Worm (Caenorhabditis elegans): ENCODE results near the gene srlf-13.

srlf-13 gene

DNA sequence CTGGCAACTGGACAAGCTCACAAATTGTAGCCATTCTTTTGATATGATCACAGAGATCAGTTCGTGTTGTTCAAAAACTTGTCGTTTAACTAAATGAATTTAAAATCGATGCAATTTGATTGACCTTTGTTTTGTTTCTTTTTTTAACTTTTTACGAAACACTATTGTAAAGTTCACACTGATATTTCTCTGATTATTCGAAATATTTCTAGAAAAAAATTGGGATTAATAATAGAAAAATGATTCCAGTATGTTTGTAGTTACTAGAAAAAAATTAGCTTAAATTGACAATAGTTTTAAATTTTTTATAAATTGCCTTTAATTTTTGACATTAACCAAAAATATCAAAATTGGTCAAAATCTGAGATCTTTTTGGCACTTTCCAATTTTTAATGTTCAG, 12.8 kb upstream of the srlf-13 start, which contains the start of gene ZK596.2:
Gene ZK596.2 (minus strand): TSS at position 101 of the 400 bp plus-strand sequence.
- TF ChIP-seq W03F9.2 (tag; optimal IDR thresholded peaks at IDR 0.05), result no peak

DNA sequence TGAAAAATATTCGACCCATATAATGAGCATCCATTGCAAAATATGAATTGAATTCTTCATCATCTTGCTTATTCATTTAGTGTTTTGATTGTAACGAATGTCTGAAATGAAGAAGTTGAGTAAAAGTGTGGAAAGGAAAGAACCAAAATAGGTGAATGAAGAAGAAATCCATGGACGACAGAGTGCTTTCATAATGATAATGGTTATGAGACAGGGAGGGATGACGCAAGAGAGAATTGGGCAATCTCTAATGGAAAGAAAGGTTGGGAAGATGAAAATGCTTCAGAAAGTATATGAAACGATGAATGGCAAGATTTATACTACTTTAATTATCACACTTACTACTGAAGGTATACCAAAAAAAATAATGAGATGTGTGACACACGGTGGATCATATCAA, 7.9 kb upstream of the srlf-13 start, which contains the start of gene ZK596.3:
Gene ZK596.3 (minus strand): TSS at position 101 of the 400 bp plus-strand sequence.
- TF ChIP-seq dao-5 (tag; optimal IDR thresholded peaks at IDR 0.05), result no peak
- no peak for TF ChIP-seq W03F9.2 (tag; optimal IDR thresholded peaks at IDR 0.05)
- TF ChIP-seq him-1 (tag; optimal IDR thresholded peaks at IDR 0.05), result no peak

ce11 chrIV:10902476-10902875, 6.1 kb upstream of the srlf-13 start:
- TF ChIP-seq dao-5 (tag; optimal IDR thresholded peaks at IDR 0.05) (no peak), W03F9.2 (tag; optimal IDR thresholded peaks at IDR 0.05) (no peak), him-1 (tag; optimal IDR thresholded peaks at IDR 0.05) (no peak)

ce11 chrIV:10900083-10900482, 3.7 kb upstream of the srlf-13 start, which contains the start of gene srlf-30:
srlf-30 (plus strand) TSS chrIV:10900383.
- TF ChIP-seq dao-5 (tag; optimal IDR thresholded peaks at IDR 0.05), result no peak
- TF ChIP-seq him-1 (tag; optimal IDR thresholded peaks at IDR 0.05), result no peak
- no peak for TF ChIP-seq W03F9.2 (tag; optimal IDR thresholded peaks at IDR 0.05)

- no peak for TF ChIP-seq dao-5 (tag; optimal IDR thresholded peaks at IDR 0.05)
- TF ChIP-seq W03F9.2 (tag; optimal IDR thresholded peaks at IDR 0.05), result no peak
- no peak for TF ChIP-seq him-1 (tag; optimal IDR thresholded peaks at IDR 0.05)
These were observed 2.7 kb upstream of the srlf-13 start, which contains the start of the genes F13E9.9 and F13E9.19 for ce11 chrIV:10899091-10899490. F13E9.9 (minus strand) TSS chrIV:10899191. F13E9.19 (plus strand) TSS chrIV:10899406.

- TF ChIP-seq W03F9.2 (tag; optimal IDR thresholded peaks at IDR 0.05), result no peak
- no peak for TF ChIP-seq dao-5 (tag; optimal IDR thresholded peaks at IDR 0.05)
- TF ChIP-seq him-1 (tag; optimal IDR thresholded peaks at IDR 0.05), result no peak
These were observed 1.7 kb upstream of the srlf-13 start for ce11 chrIV:10898160-10898559.

DNA sequence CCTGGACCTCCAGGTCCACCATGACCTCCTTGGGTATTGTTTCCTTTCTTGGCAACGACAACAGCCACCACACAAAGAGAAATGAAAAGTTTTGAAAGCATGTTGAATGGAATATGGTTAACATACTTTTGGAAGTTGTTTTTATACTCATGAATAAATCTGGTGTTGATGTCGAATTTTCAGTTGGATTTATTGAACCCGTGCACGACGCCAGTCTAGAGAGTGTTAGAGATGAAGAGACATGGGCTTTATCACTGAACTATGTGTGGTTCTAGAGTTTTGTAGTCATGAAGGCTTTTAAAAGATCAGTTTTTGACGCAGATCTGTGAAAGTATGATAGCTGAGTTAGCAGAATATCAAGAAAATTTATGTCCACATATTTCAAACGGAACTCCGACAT, 2.2 kb downstream of the srlf-13 start, which contains the start of gene srlf-14:
Gene srlf-14 (minus strand): TSS at position 101 of the 400 bp plus-strand sequence.
- TF ChIP-seq W03F9.2 (tag; optimal IDR thresholded peaks at IDR 0.05) (no peak), him-1 (tag; optimal IDR thresholded peaks at IDR 0.05) (no peak), dao-5 (tag; optimal IDR thresholded peaks at IDR 0.05) (no peak)

ce11 chrIV:10891993-10892392, 4.4 kb downstream of the srlf-13 start, which contains the start of gene srlf-12:
srlf-12 (minus strand) TSS chrIV:10892093.
- TF ChIP-seq W03F9.2 (tag; optimal IDR thresholded peaks at IDR 0.05), result no peak
- TF ChIP-seq him-1 (tag; optimal IDR thresholded peaks at IDR 0.05), result no peak
- TF ChIP-seq dao-5 (tag; optimal IDR thresholded peaks at IDR 0.05), result no peak

DNA sequence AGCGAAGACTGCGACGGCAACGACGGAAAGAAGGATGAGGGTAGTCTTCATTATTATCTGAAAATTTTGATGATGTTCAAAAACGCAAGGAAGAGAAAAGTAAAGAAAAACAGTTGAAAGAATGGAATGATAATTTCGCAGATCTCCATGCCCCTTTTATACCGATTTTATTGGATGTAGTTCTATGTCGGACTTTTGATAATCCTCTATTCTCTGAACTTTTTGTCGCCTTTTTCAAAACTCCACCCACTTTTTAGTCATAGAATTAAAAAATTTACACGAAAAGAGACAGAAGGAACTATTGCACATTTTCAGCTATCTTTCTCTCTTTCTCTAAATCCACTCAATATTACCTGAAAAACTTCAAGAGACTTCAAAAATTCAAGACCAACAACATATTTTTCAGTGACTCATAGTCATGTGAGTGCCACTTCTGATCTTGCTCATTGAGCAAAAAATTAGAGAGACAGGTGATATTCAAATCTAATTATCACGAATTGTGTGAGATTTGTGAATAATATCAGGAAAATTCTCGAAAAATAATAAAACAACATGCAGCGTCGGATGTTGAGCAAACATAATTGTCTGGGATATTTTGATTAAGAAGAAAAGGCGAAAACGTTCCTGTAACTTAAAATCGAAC, 6.5 kb downstream of the srlf-13 start, which contains the start of gene F13E9.15:
Gene F13E9.15 (minus strand): TSS at position 51 of the 643 bp plus-strand sequence.
- no peak for TF ChIP-seq dao-5 (tag; optimal IDR thresholded peaks at IDR 0.05)
- TF ChIP-seq him-1 (tag; optimal IDR thresholded peaks at IDR 0.05), result no peak
- no peak for TF ChIP-seq W03F9.2 (tag; optimal IDR thresholded peaks at IDR 0.05)

DNA sequence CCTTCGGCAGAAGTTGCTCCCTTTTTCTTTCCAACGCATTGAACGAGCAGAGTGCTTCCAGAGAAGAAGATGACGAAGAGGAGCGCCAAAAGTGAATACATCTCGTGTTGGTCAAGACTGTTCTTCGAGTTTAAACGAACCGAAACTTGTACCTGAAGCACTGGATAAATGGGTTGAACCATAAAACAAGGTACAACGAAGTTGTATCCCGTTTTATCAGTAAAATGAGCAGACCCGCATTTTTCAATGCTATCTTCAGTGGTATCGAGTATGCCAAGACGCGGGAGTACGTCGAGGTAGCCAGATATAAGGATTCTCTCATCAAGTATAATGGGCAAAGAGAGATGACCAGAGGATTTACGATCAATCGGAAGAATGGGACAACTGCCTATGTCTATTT, 9.1 kb downstream of the srlf-13 start, which contains the start of gene F13E9.16:
Gene F13E9.16 (minus strand): TSS at position 101 of the 400 bp plus-strand sequence.
- no peak for TF ChIP-seq W03F9.2 (tag; optimal IDR thresholded peaks at IDR 0.05)
- TF ChIP-seq dao-5 (tag; optimal IDR thresholded peaks at IDR 0.05), result no peak
- TF ChIP-seq him-1 (tag; optimal IDR thresholded peaks at IDR 0.05), result no peak

- TF ChIP-seq him-1 (tag; optimal IDR thresholded peaks at IDR 0.05), result no peak
- no peak for TF ChIP-seq W03F9.2 (tag; optimal IDR thresholded peaks at IDR 0.05)
- no peak for TF ChIP-seq dao-5 (tag; optimal IDR thresholded peaks at IDR 0.05)
These were observed 10.5 kb downstream of the srlf-13 start, which contains the start of gene srlf-11 for ce11 chrIV:10885915-10886314. srlf-11 (minus strand) TSS chrIV:10886015.

ce11 chrIV:10884263-10884662, 12.1 kb downstream of the srlf-13 start, which contains the start of gene F13E9.5:
F13E9.5 (minus strand) TSS chrIV:10884363.
- TF ChIP-seq dao-5 (tag; optimal IDR thresholded peaks at IDR 0.05), result no peak

DNA sequence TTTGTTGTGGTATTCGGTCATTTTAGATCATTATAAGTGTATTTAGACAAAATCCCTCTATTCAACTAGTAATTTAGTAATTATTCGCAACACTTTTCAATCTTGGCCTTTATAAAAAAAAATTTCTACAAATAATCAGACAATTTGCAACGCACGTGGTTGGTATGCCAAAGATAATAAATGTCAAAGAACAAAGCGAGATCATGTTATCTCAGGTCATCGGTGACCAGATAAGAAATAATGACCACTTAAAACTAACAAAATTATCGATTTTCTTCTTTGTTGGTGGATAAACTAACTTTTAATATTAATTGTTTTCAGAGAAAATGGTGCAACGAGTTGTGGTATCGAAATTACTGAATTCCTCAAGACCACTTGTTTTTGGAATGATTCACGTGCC, 15.2 kb downstream of the srlf-13 start, which contains the start of gene F13E9.13:
Gene F13E9.13 (plus strand): TSS at position 317 of the 400 bp plus-strand sequence.
- TF ChIP-seq dao-5 (tag; optimal IDR thresholded peaks at IDR 0.05) (no peak), him-1 (tag; optimal IDR thresholded peaks at IDR 0.05) (no peak), W03F9.2 (tag; optimal IDR thresholded peaks at IDR 0.05) (no peak)

- no peak for TF ChIP-seq dao-5 (tag; optimal IDR thresholded peaks at IDR 0.05)
- no peak for TF ChIP-seq him-1 (tag; optimal IDR thresholded peaks at IDR 0.05)
- no peak for TF ChIP-seq W03F9.2 (tag; optimal IDR thresholded peaks at IDR 0.05)
These were observed 16.1 kb downstream of the srlf-13 start, which contains the start of gene fipr-15 for ce11 chrIV:10880264-10880663. fipr-15 (plus strand) TSS chrIV:10880564.

Measured in whole organism, L4/young adult.